Worm (Caenorhabditis elegans) whole organism, midembryonic: ENCODE measurements around the gene Y43C5A.4.
"Not testable (repeated sequence)": the region's sequence is repeated elsewhere in the genome, so short reads cannot be mapped to it uniquely, and the experiment has no call there.

Source experiments
- T22C8.4 ChIP-seq: fragments of 200-800 bp; sonication (Bioruptor generic); IDR thresholded peaks from 2 replicates; pipeline ENCODE4 v1.3.6; 2022; ENCODE audit warnings: missing genetic modification characterization, missing compliant biosample characterization
- cog-1 ChIP-seq: sonication (generic microtip); optimal IDR thresholded peaks from 2 replicates; lab custom pipeline; 2016; ENCODE audit warnings: missing genetic modification characterization, missing compliant biosample characterization
- flt-1 ChIP-seq: fragments of 200-800 bp; sonication (Bioruptor generic); IDR thresholded peaks from 2 replicates; pipeline ENCODE4 v1.3.6; 2022; ENCODE audit warnings: missing genetic modification characterization, missing compliant biosample characterization
- klf-2 ChIP-seq: fragments of 200-800 bp; sonication (Bioruptor generic); conservative IDR thresholded peaks from 2 replicates; pipeline ENCODE4 v1.3.6; 2022; ENCODE audit warnings: missing genetic modification reagents, missing genetic modification characterization, missing compliant biosample characterization
- ref-1 ChIP-seq: fragments of 200-800 bp; sonication (Bioruptor generic); conservative IDR thresholded peaks from 2 replicates; pipeline ENCODE4 v1.3.6; 2022; ENCODE audit warnings: missing genetic modification reagents, missing genetic modification characterization, missing compliant biosample characterization
- tab-1 ChIP-seq: fragments of 200-800 bp; sonication (Bioruptor generic); IDR thresholded peaks from 2 replicates; pipeline ENCODE4 v1.3.6; 2022; ENCODE audit warnings: missing genetic modification characterization, missing compliant biosample characterization
- ztf-23 ChIP-seq: fragments of 200-800 bp; sonication (Bioruptor generic); IDR thresholded peaks from 2 replicates; pipeline ENCODE4 v1.3.6; 2022; ENCODE audit warnings: missing genetic modification reagents, missing genetic modification characterization, missing compliant biosample characterization
- ztf-29 ChIP-seq: fragments of 200-800 bp; sonication (Bioruptor generic); IDR thresholded peaks from 2 replicates; pipeline ENCODE4 v1.3.6; 2022; ENCODE audit warnings: missing genetic modification reagents, missing genetic modification characterization, missing compliant biosample characterization

Y43C5A.4 gene

DNA sequence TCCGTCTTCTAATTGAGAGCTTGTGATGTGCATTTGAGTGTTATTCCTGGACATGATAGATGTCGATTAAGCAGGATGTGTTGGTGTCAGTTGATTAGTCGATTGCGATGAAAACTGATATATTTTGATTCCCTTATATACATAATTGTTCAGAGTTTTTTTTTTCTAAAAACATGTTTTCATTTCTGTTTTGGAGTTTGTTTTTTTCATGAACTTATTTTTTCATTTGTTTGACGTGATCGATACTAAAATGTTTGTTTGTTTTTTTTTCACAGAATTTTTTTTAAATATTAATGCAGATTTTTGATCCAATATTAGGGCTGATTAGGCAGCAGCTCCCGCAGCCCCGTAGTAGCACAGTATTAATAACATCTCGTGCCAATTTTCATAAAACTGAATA lies 40.4 kb downstream of the Y43C5A.4 start, which contains the start of gene R09E10.2:
R09E10.2 (minus strand) TSS at position 101 of the 400 bp plus-strand sequence.
- TF ChIP-seq klf-2 (GFP tag; lab: Robert Waterston, UW) (no peak), flt-1 (GFP tag; lab: Robert Waterston, UW) (no peak), T22C8.4 (GFP tag; lab: Robert Waterston, UW) (no peak), tab-1 (GFP tag; lab: Robert Waterston, UW) (no peak), ref-1 (GFP tag; lab: Robert Waterston, UW) (no peak), cog-1 (no peak), ztf-29 (GFP tag; lab: Robert Waterston, UW) (no peak), ztf-23 (no peak)

- not testable (repeated sequence) for TF ChIP-seq ztf-29, T22C8.4, flt-1 (GFP tag; lab: Robert Waterston, UW)
These were observed 44.8 kb downstream of the Y43C5A.4 start, which contains the start of gene R09E10.1 for ce11 chrIV:10322650-10323049. R09E10.1 (minus strand) TSS chrIV:10322750.

ce11 chrIV:10323368-10323767 lies 45.6 kb downstream of the Y43C5A.4 start:
- TF ChIP-seq tab-1 (GFP tag; lab: Robert Waterston, UW): 0 out of 2 replicates have a peak, but pooled peaks have one; percentile 52
